Worm (Caenorhabditis elegans): ENCODE results near the gene mvb-12.

- no peak for TF ChIP-seq fkh-10 (GFP tag; optimal IDR thresholded peaks at IDR 0.05)
- no peak for TF ChIP-seq pha-4 (tag; optimal IDR thresholded peaks at IDR 0.05)
- TF ChIP-seq Y22D7AL.16 (tag; optimal IDR thresholded peaks at IDR 0.05): no peak
- no peak for TF ChIP-seq dve-1 (tag; optimal IDR thresholded peaks at IDR 0.05)
- no peak for TF ChIP-seq ceh-22 (tag; optimal IDR thresholded peaks at IDR 0.05)
- no peak for TF ChIP-seq elt-2 (tag; optimal IDR thresholded peaks at IDR 0.05)
- TF ChIP-seq nhr-11 (tag; optimal IDR thresholded peaks at IDR 0.05): no peak
- no peak for TF ChIP-seq ttx-3 (tag; optimal IDR thresholded peaks at IDR 0.05)
- TF ChIP-seq T23F11.4 (GFP tag; optimal IDR thresholded peaks at IDR 0.05): no peak
Measured at ce11 chrIV:7877255-7877654, 46.9 kb downstream of the mvb-12 start.

All from whole organism, late embryonic.